Fruit fly (Drosophila melanogaster): ENCODE results near the gene CG1571.

The CG1571 gene

dm6 chrX:8075300-8075927, at the start of gene CG1571, which contains the start of gene Upf2 (continued):
- TF ChIP-seq Neu2 (GFP tag; optimal IDR thresholded peaks at IDR 0.05; ENCODE audit: borderline replicate concordance) (no peak), CG8388 (GFP tag; optimal IDR thresholded peaks at IDR 0.05) (no peak), chif (GFP tag; optimal IDR thresholded peaks at IDR 0.05) (no peak), CHES-1-like (GFP tag; optimal IDR thresholded peaks at IDR 0.05) (no peak), Fer3 (tag; optimal IDR thresholded peaks at IDR 0.05) (no peak), gem (tag; optimal IDR thresholded peaks at IDR 0.05) (no peak), fd96Cb (tag; optimal IDR thresholded peaks at IDR 0.05) (no peak), CG9817 (tag; optimal IDR thresholded peaks at IDR 0.05) (no peak), HHEX (GFP tag; optimal IDR thresholded peaks at IDR 0.05) (no peak), H15 (GFP tag; IDR thresholded peaks at IDR 0.05) (no peak), Kr (GFP tag; optimal IDR thresholded peaks at IDR 0.05) (no peak), CG3407 (GFP tag; optimal IDR thresholded peaks at IDR 0.05) (no peak), cad (GFP tag; optimal IDR thresholded peaks at IDR 0.05) (no peak), CG4730 (GFP tag; IDR thresholded peaks at IDR 0.05) (no peak), Doc2 (GFP tag; IDR thresholded peaks at IDR 0.05) (no peak), Ada2b (GFP tag; IDR thresholded peaks at IDR 0.05) (no peak), HLH54F (GFP tag; optimal IDR thresholded peaks at IDR 0.05) (no peak), CG6654 (GFP tag; optimal IDR thresholded peaks at IDR 0.05) (no peak), Trl (optimal IDR thresholded peaks at IDR 0.05) (no peak), Trl (GFP tag; optimal IDR thresholded peaks at IDR 0.05) (no peak), CG12942 (GFP tag; optimal IDR thresholded peaks at IDR 0.05) (no peak), CG11093 (GFP tag; IDR thresholded peaks at IDR 0.05) (no peak), shn (GFP tag; optimal IDR thresholded peaks at IDR 0.05) (no peak), Bgb (GFP tag; IDR thresholded peaks at IDR 0.05; ENCODE audit: partially characterized antibody) (peak; percentile 82), kni (GFP tag; optimal IDR thresholded peaks at IDR 0.05) (no peak), CG18764 (GFP tag; optimal IDR thresholded peaks at IDR 0.05) (no peak), NC2α (GFP tag; optimal IDR thresholded peaks at IDR 0.05) (no peak), slbo (GFP tag; IDR thresholded peaks at IDR 0.05) (no peak), BEAF-32 (GFP tag; optimal IDR thresholded peaks at IDR 0.05) (peak; percentile 70), tin (GFP tag; optimal IDR thresholded peaks at IDR 0.05) (no peak), Nf-YB (GFP tag; optimal IDR thresholded peaks at IDR 0.05) (no peak), hb (GFP tag; IDR thresholded peaks at IDR 0.05; ENCODE audit: partially characterized antibody) (peak; percentile 66; the same call in 2 of the 3 replicates), run (tag; optimal IDR thresholded peaks at IDR 0.05) (no peak), peb (GFP tag; IDR thresholded peaks at IDR 0.05) (no peak), gro (GFP tag; optimal IDR thresholded peaks at IDR 0.05) (peak; percentile 4), CG33213 (GFP tag; optimal IDR thresholded peaks at IDR 0.05) (peak; percentile 32), Mrtf (GFP tag; IDR thresholded peaks at IDR 0.05) (no peak), CG2199 (GFP tag; IDR thresholded peaks at IDR 0.05) (no peak), Ets65A (GFP tag) (no peak), CG15011 (GFP tag; optimal IDR thresholded peaks at IDR 0.05) (no peak), CG2712 (tag; optimal IDR thresholded peaks at IDR 0.05) (no peak), CG10543 (GFP tag; optimal IDR thresholded peaks at IDR 0.05) (no peak), CG33557 (GFP tag; optimal IDR thresholded peaks at IDR 0.05) (no peak), CG4820 (GFP tag; optimal IDR thresholded peaks at IDR 0.05) (no peak), CG1603 (tag; optimal IDR thresholded peaks at IDR 0.05) (no peak), NFAT (GFP tag; IDR thresholded peaks at IDR 0.05) (no peak), Taf1 (GFP tag; IDR thresholded peaks at IDR 0.05) (no peak), CoRest (tag; optimal IDR thresholded peaks at IDR 0.05) (no peak), rib (GFP tag; IDR thresholded peaks at IDR 0.05) (no peak), al (GFP tag; IDR thresholded peaks at IDR 0.05) (no peak), ab (GFP tag; optimal IDR thresholded peaks at IDR 0.05) (no peak), pum (GFP tag; optimal IDR thresholded peaks at IDR 0.05) (no peak)
